Fruit fly (Drosophila melanogaster) whole organism, pupa: ENCODE results near the gene Mvl.

ENCODE experiments used
- CG10348 ChIP-seq: fragments of 200-800 bp; sonication (Bioruptor generic); IDR thresholded peaks from 2 replicates; pipeline ENCODE4 v1.3.6; 2022; ENCODE audit warnings: missing biosample characterization, missing genetic modification characterization
- CG12605 ChIP-seq: fragments of 200-800 bp; sonication (Bioruptor generic); IDR thresholded peaks from 2 replicates; pipeline ENCODE4 v1.3.6; 2022; ENCODE audit warnings: missing biosample characterization, missing genetic modification characterization
- CG17806 ChIP-seq: fragments of 200-800 bp; sonication (Bioruptor generic); optimal IDR thresholded peaks from 2 replicates; lab custom pipeline; 2018; ENCODE audit warnings: missing biosample characterization, mild to moderate bottlenecking, missing genetic modification characterization, moderate library complexity
- CG32121 ChIP-seq: fragments of 200-800 bp; sonication (Bioruptor generic); IDR thresholded peaks from 2 replicates; pipeline ENCODE4 v1.3.6; 2022; ENCODE audit warnings: missing biosample characterization, missing genetic modification characterization
- CG34367 ChIP-seq: fragments of 200-800 bp; sonication (Bioruptor generic); optimal IDR thresholded peaks from 2 replicates; lab custom pipeline; 2018; ENCODE audit warnings: missing biosample characterization, mild to moderate bottlenecking, missing genetic modification characterization
- CG9948 ChIP-seq: fragments of 200-800 bp; sonication (Bioruptor generic); optimal IDR thresholded peaks from 2 replicates; lab custom pipeline; 2018; ENCODE audit warnings: missing biosample characterization, mild to moderate bottlenecking, missing genetic modification characterization, moderate library complexity
- D1 ChIP-seq: fragments of 200-800 bp; sonication (Bioruptor generic); optimal IDR thresholded peaks from 2 replicates; lab custom pipeline; 2018; ENCODE audit warnings: missing biosample characterization, mild to moderate bottlenecking, missing genetic modification characterization, moderate library complexity
- EcR ChIP-seq: fragments of 200-800 bp; sonication (Bioruptor generic); optimal IDR thresholded peaks from 3 replicates; lab custom pipeline; 2019; ENCODE audit warnings: missing biosample characterization, missing genetic modification characterization, mild to moderate bottlenecking, moderate library complexity, missing genetic modification reagents
- Pif1A ChIP-seq: fragments of 200-800 bp; sonication (Bioruptor generic); optimal IDR thresholded peaks from 3 replicates; lab custom pipeline; 2016; ENCODE audit warnings: missing biosample characterization, missing genetic modification characterization
- Pif1B ChIP-seq: fragments of 200-800 bp; sonication (Bioruptor generic); optimal IDR thresholded peaks from 3 replicates; lab custom pipeline; 2016; ENCODE audit warnings: missing biosample characterization, missing genetic modification characterization

- TF ChIP-seq CG12605 (GFP tag; lab: Robert Waterston, UW) (no peak), CG17806 (tag; lab: Kevin White, UChicago) (no peak), EcR (no peak), CG10348 (no peak), CG34367 (tag; lab: Kevin White, UChicago) (no peak), Pif1B (GFP tag; lab: Kevin White, UChicago) (no peak), CG9948 (tag; lab: Kevin White, UChicago) (no peak), Pif1A (peak; percentile 1), CG32121 (GFP tag; lab: Robert Waterston, UW) (no peak), D1 (tag; lab: Kevin White, UChicago) (no peak)
Measured at dm6 chr3R:21015636-21016035, 45.0 kb downstream of the Mvl start, which contains the start of gene CG5697.
